Fruit fly (Drosophila melanogaster) whole organism, embryonic: Measurements from ENCODE around the gene Chrac-14.

Experiments used
- CG10366 ChIP-seq: fragments of 200-800 bp; sonication (Bioruptor generic); IDR thresholded peaks from 2 replicates; pipeline ENCODE4 v1.3.6; 2022; ENCODE audit warnings: missing biosample characterization, missing genetic modification characterization
- CG12391 ChIP-seq: fragments of 200-800 bp; sonication (Bioruptor generic); optimal IDR thresholded peaks from 3 replicates; lab custom pipeline; 2018; ENCODE audit warnings: missing biosample characterization, mild to moderate bottlenecking, missing genetic modification characterization, moderate library complexity
- CG14014 ChIP-seq: fragments of 200-800 bp; sonication (Bioruptor generic); IDR thresholded peaks from 2 replicates; pipeline ENCODE4 v1.3.6; 2022; ENCODE audit warnings: missing biosample characterization, missing genetic modification characterization
- CG1603 ChIP-seq: fragments of 200-800 bp; sonication (Bioruptor generic); optimal IDR thresholded peaks from 2 replicates; lab custom pipeline; 2019; ENCODE audit warnings: missing biosample characterization, mild to moderate bottlenecking, missing genetic modification characterization, moderate library complexity
- CG1647 ChIP-seq: fragments of 200-800 bp; sonication (Bioruptor generic); optimal IDR thresholded peaks from 3 replicates; lab custom pipeline; 2016; ENCODE audit warnings: missing biosample characterization, missing genetic modification characterization
- CG17912 ChIP-seq: fragments of 200-800 bp; sonication (Bioruptor generic); optimal IDR thresholded peaks from 2 replicates; lab custom pipeline; 2018; ENCODE audit warnings: missing biosample characterization, mild to moderate bottlenecking, missing genetic modification characterization
- CG18476 ChIP-seq: fragments of 200-800 bp; sonication (Bioruptor generic); optimal IDR thresholded peaks from 2 replicates; lab custom pipeline; 2016; ENCODE audit warnings: missing biosample characterization, mild to moderate bottlenecking, missing genetic modification characterization
- CG2116 ChIP-seq: fragments of 200-800 bp; sonication (Bioruptor generic); optimal IDR thresholded peaks from 3 replicates; lab custom pipeline; 2018; ENCODE audit warnings: missing biosample characterization, mild to moderate bottlenecking, missing genetic modification characterization
- CG2678 ChIP-seq: fragments of 200-800 bp; sonication (Bioruptor generic); optimal IDR thresholded peaks from 3 replicates; lab custom pipeline; 2019; ENCODE audit warnings: missing biosample characterization, mild to moderate bottlenecking, missing genetic modification characterization, moderate library complexity
- CG2889 ChIP-seq: fragments of 200-800 bp; sonication (Bioruptor generic); IDR thresholded peaks from 3 replicates; pipeline ENCODE4 v1.3.6; 2022; ENCODE audit warnings: missing biosample characterization, missing genetic modification characterization
- CG4360 ChIP-seq: fragments of 200-800 bp; sonication (Bioruptor generic); IDR thresholded peaks from 2 replicates; pipeline ENCODE4 v1.3.6; 2022; ENCODE audit warnings: missing biosample characterization, missing genetic modification characterization
- CG8944 ChIP-seq: fragments of 200-800 bp; sonication (Bioruptor generic); optimal IDR thresholded peaks from 3 replicates; lab custom pipeline; 2016; ENCODE audit warnings: missing biosample characterization, missing genetic modification characterization
- CG9727 ChIP-seq: fragments of 200-800 bp; sonication (Bioruptor generic); optimal IDR thresholded peaks from 3 replicates; lab custom pipeline; 2017; ENCODE audit warnings: missing biosample characterization, mild to moderate bottlenecking, missing genetic modification characterization
- D ChIP-seq, 2 experiments: fragments of 200-800 bp in 1 of 2; fragments of >200 bp in 1 of 2; sonication (Bioruptor generic) in 1 of 2; optimal IDR thresholded peaks; 2 replicates in 1 of 2; 3 replicates in 1 of 2; lab custom pipeline; 2017; ENCODE audit warnings: mild to moderate bottlenecking in 1 of 2, missing biosample characterization in 1 of 2, missing genetic modification characterization in 1 of 2, missing genetic modification reagents in 1 of 2
- D19A ChIP-seq: fragments of 200-800 bp; optimal IDR thresholded peaks from 3 replicates; lab custom pipeline; 2019; ENCODE audit warnings: missing biosample characterization, mild to moderate bottlenecking, missing genetic modification characterization, moderate library complexity
- Deaf1 ChIP-seq: fragments of 200-800 bp; optimal IDR thresholded peaks from 3 replicates; lab custom pipeline; 2019; ENCODE audit warnings: missing biosample characterization, mild to moderate bottlenecking, missing genetic modification characterization, moderate library complexity
- Doc3 ChIP-seq: fragments of 200-800 bp; sonication (Bioruptor generic); IDR thresholded peaks from 3 replicates; pipeline ENCODE4 v1.3.6; 2022; ENCODE audit warnings: missing biosample characterization, missing genetic modification characterization; ENCODE audit not compliant: partially characterized antibody
- Hr3 ChIP-seq: fragments of 200-800 bp; sonication (Bioruptor generic); optimal IDR thresholded peaks from 3 replicates; lab custom pipeline; 2016; ENCODE audit warnings: missing biosample characterization, missing genetic modification characterization
- Lim3 ChIP-seq: fragments of 200-800 bp; sonication (Bioruptor generic); IDR thresholded peaks from 2 replicates; pipeline ENCODE4 v1.3.6; 2022; ENCODE audit warnings: missing biosample characterization, missing genetic modification characterization
- Mad ChIP-seq: fragments of 200-800 bp; sonication (Bioruptor generic); optimal IDR thresholded peaks from 2 replicates; lab custom pipeline; 2016; ENCODE audit warnings: missing biosample characterization, missing genetic modification characterization
- NFAT ChIP-seq: fragments of 200-800 bp; sonication (Bioruptor generic); IDR thresholded peaks from 2 replicates; pipeline ENCODE4 v1.3.6; 2022; ENCODE audit warnings: missing biosample characterization, missing genetic modification characterization
- PHDP ChIP-seq: fragments of 200-800 bp; sonication (Bioruptor generic); optimal IDR thresholded peaks from 3 replicates; lab custom pipeline; 2018; ENCODE audit warnings: missing biosample characterization, mild to moderate bottlenecking, missing genetic modification characterization, moderate library complexity
- Xrp1 ChIP-seq: fragments of 200-800 bp; sonication (Bioruptor generic); IDR thresholded peaks from 2 replicates; pipeline ENCODE4 v1.3.6; 2022; ENCODE audit warnings: missing biosample characterization, missing genetic modification characterization
- ab ChIP-seq: fragments of 200-800 bp; sonication (Bioruptor generic); optimal IDR thresholded peaks from 2 replicates; lab custom pipeline; 2016; ENCODE audit warnings: missing biosample characterization, missing genetic modification characterization
- ap ChIP-seq: fragments of 200-800 bp; sonication (Bioruptor generic); IDR thresholded peaks from 2 replicates; pipeline ENCODE4 v1.3.6; 2022; ENCODE audit warnings: missing biosample characterization, missing genetic modification characterization
- bab2 ChIP-seq: fragments of 200-800 bp; sonication (Bioruptor generic); optimal IDR thresholded peaks from 2 replicates; lab custom pipeline; 2016; ENCODE audit warnings: missing biosample characterization, missing genetic modification characterization
- bcd ChIP-seq: fragments of 200-800 bp; sonication (Bioruptor generic); optimal IDR thresholded peaks from 2 replicates; lab custom pipeline; 2017; ENCODE audit warnings: missing biosample characterization, mild to moderate bottlenecking, missing genetic modification characterization
- chinmo ChIP-seq: fragments of 200-800 bp; sonication (Bioruptor generic); IDR thresholded peaks from 4 replicates; pipeline ENCODE4 v1.3.6; 2022; ENCODE audit warnings: missing biosample characterization, missing genetic modification characterization; ENCODE audit not compliant: partially characterized antibody
- crol ChIP-seq: fragments of 200-800 bp; sonication (Bioruptor generic); IDR thresholded peaks from 2 replicates; pipeline ENCODE4 v1.3.6; 2022; ENCODE audit warnings: missing biosample characterization, missing genetic modification characterization
- danr ChIP-seq: fragments of 200-800 bp; sonication (Bioruptor generic); IDR thresholded peaks from 2 replicates; pipeline ENCODE4 v1.3.6; 2022; ENCODE audit warnings: missing biosample characterization, missing genetic modification characterization
- dati ChIP-seq: fragments of 200-800 bp; sonication (Bioruptor generic); IDR thresholded peaks from 2 replicates; pipeline ENCODE4 v1.3.6; 2022; ENCODE audit warnings: missing biosample characterization, missing genetic modification characterization
- dimm ChIP-seq: fragments of 200-800 bp; sonication (Bioruptor generic); IDR thresholded peaks from 2 replicates; pipeline ENCODE4 v1.3.6; 2022; ENCODE audit warnings: missing biosample characterization, missing genetic modification characterization
- eve ChIP-seq, 2 experiments: fragments of >200 bp; optimal IDR thresholded peaks; 2 replicates each; lab custom pipeline; 2017; ENCODE audit warnings: missing biosample characterization in 2 of 2, missing genetic modification characterization in 2 of 2
- eyg ChIP-seq: fragments of 200-800 bp; sonication (Bioruptor generic); optimal IDR thresholded peaks from 3 replicates; lab custom pipeline; 2016; ENCODE audit warnings: missing biosample characterization, missing genetic modification characterization
- fd64A ChIP-seq: fragments of 200-800 bp; sonication (Bioruptor generic); optimal IDR thresholded peaks from 3 replicates; lab custom pipeline; 2018; ENCODE audit warnings: missing biosample characterization, mild to moderate bottlenecking, missing genetic modification characterization
- gsb-n ChIP-seq: fragments of 200-800 bp; sonication (Bioruptor generic); optimal IDR thresholded peaks from 3 replicates; lab custom pipeline; 2018; ENCODE audit warnings: missing biosample characterization, mild to moderate bottlenecking, missing genetic modification characterization
- ham ChIP-seq: fragments of 200-800 bp; sonication (Bioruptor generic); IDR thresholded peaks from 2 replicates; pipeline ENCODE4 v1.3.6; 2022; ENCODE audit warnings: missing biosample characterization, missing genetic modification characterization
- nerfin-1 ChIP-seq: fragments of 200-800 bp; sonication (Bioruptor generic); optimal IDR thresholded peaks from 3 replicates; lab custom pipeline; 2019; ENCODE audit warnings: missing biosample characterization, mild to moderate bottlenecking, missing genetic modification characterization, moderate library complexity
- oc ChIP-seq: fragments of 200-800 bp; sonication (Bioruptor generic); optimal IDR thresholded peaks from 2 replicates; lab custom pipeline; 2018; ENCODE audit warnings: missing biosample characterization, mild to moderate bottlenecking, missing genetic modification characterization, moderate library complexity
- pan ChIP-seq, 4 experiments: fragments of >200 bp in 3 of 4; fragments of 200-800 bp in 1 of 4; sonication (Bioruptor generic) in 1 of 4; optimal IDR thresholded peaks in 3 of 4; IDR thresholded peaks in 1 of 4; 2 replicates each; pipeline versions ENCODE4 v1.3.6 to Lab custom; 2017 to 2022; ENCODE audit warnings: missing biosample characterization in 2 of 4, missing genetic modification characterization in 2 of 4, mixed read lengths in 1 of 4
- peb ChIP-seq: fragments of 200-800 bp; sonication (Bioruptor generic); IDR thresholded peaks from 2 replicates; pipeline ENCODE4 v1.3.6; 2022; ENCODE audit warnings: missing biosample characterization, missing genetic modification characterization
- pnt ChIP-seq: fragments of 200-800 bp; sonication (Bioruptor generic); optimal IDR thresholded peaks from 3 replicates; lab custom pipeline; 2016; ENCODE audit warnings: missing biosample characterization, missing genetic modification characterization
- row ChIP-seq: fragments of 200-800 bp; sonication (Bioruptor generic); IDR thresholded peaks from 3 replicates; pipeline ENCODE4 v1.3.6; 2022; ENCODE audit warnings: missing biosample characterization, missing genetic modification characterization
- sc ChIP-seq, 3 experiments: fragments of >200 bp in 2 of 3; fragments of 200-800 bp in 1 of 3; sonication (Bioruptor generic) in 1 of 3; optimal IDR thresholded peaks; 2 replicates in 2 of 3; 3 replicates in 1 of 3; lab custom pipeline; 2017; ENCODE audit warnings: mild to moderate bottlenecking in 1 of 3, missing biosample characterization in 1 of 3, missing genetic modification characterization in 1 of 3, missing genetic modification reagents in 1 of 3
- ssp ChIP-seq: fragments of 200-800 bp; sonication (Bioruptor generic); IDR thresholded peaks from 2 replicates; pipeline ENCODE4 v1.3.6; 2022; ENCODE audit warnings: missing biosample characterization, missing genetic modification characterization
- tgo ChIP-seq: fragments of 200-800 bp; sonication (Bioruptor generic); IDR thresholded peaks from 3 replicates; pipeline ENCODE4 v1.3.6; 2022; ENCODE audit warnings: missing biosample characterization, missing genetic modification characterization
- zfh1 ChIP-seq: fragments of 200-800 bp; sonication (Bioruptor generic); IDR thresholded peaks from 3 replicates; pipeline ENCODE4 v1.3.6; 2022; ENCODE audit warnings: missing biosample characterization, missing genetic modification characterization

Chrac-14 gene

DNA sequence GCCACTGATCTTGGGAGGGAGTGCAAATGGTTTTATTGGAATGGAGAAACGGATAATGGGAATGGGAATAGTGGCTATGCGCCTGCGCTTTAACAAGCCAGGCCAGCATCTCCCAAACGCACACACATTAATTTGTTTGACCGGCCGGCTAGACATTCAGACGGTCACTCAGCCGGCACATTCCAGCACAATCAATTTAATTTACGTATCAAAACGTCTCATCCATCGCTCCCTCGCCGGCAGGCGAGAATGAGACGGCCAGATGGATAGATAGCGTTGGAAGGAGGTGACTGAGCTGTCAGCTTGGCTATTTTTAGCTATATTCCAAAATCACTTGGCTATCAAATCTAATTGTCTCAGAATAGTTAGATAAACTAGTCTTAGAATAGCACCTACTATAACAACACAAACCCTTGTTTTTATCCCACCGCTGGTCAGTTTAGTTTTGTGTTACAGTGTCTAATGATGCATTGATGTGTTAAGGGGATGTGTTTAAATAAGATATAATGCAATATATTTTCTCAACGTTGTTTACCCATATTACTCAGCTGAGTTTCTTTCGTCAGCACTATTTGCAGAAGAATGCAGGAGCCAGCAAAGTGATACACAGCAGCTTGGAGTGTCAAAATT lies 13.6 kb upstream of the Chrac-14 start (continued):
- TF ChIP-seq PHDP (tag; lab: Kevin White, UChicago) = peak; percentile 26
- no peak for TF ChIP-seq CG8944
- peak; percentile 34 for TF ChIP-seq CG1603 (tag; lab: Kevin White, UChicago)
- TF ChIP-seq CG2116 = peak; percentile 8
- TF ChIP-seq Lim3 = no peak
- no peak for TF ChIP-seq pnt (GFP tag; lab: Kevin White, UChicago)
- peak in 1 of 2 experiments; percentile 67 for TF ChIP-seq eve (GFP tag; optimal IDR thresholded peaks at IDR 0.05; lab: Kevin White, UChicago)
- TF ChIP-seq CG2889 (GFP tag; lab: Robert Waterston, UW) = no peak
- no peak for TF ChIP-seq tgo (GFP tag; lab: Robert Waterston, UW)
- no peak for TF ChIP-seq Mad (GFP tag; lab: Kevin White, UChicago)
- TF ChIP-seq bcd = no peak
- peak; percentile 42 for TF ChIP-seq fd64A (GFP tag; lab: Kevin White, UChicago)
- no peak for TF ChIP-seq ham (GFP tag; lab: Robert Waterston, UW)
- no peak for TF ChIP-seq CG1647 (GFP tag; lab: Kevin White, UChicago)
- TF ChIP-seq row = peak; percentile 46; the same call in 2 of the 3 replicates
- no peak for TF ChIP-seq dimm (GFP tag; lab: Robert Waterston, UW)
- no peak for TF ChIP-seq peb
- no peak for TF ChIP-seq CG14014
- no peak for TF ChIP-seq Hr3 (GFP tag; lab: Kevin White, UChicago)
- TF ChIP-seq pan (optimal IDR thresholded peaks at IDR 0.05; lab: Kevin White, UChicago) = no peak
- no peak for TF ChIP-seq pan (GFP tag; optimal IDR thresholded peaks at IDR 0.05 in 1 of 2, IDR thresholded peaks at IDR 0.05 in 1 of 2)
- TF ChIP-seq, all 482 proteins: peak for 66

dm6 chr2L:8424090-8424470 lies 13.1 kb upstream of the Chrac-14 start:
- TF ChIP-seq D19A (peak; percentile 12), gsb-n (tag; lab: Kevin White, UChicago) (peak; percentile 6), Xrp1 (peak; percentile 25; the same call in 1 of the 2 replicates), eyg (GFP tag; lab: Kevin White, UChicago) (no peak), sc (optimal IDR thresholded peaks at IDR 0.05; lab: Kevin White, UChicago) (no peak), sc (GFP tag; optimal IDR thresholded peaks at IDR 0.05; lab: Kevin White, UChicago) (no peak), crol (GFP tag; lab: Robert Waterston, UW) (0 out of 2 replicates have a peak, but pooled peaks have one; percentile 18), oc (tag; lab: Kevin White, UChicago) (no peak), CG4360 (GFP tag; lab: Robert Waterston, UW) (peak; percentile 21; the same call in 1 of the 2 replicates)

dm6 chr2L:8424662-8425208 lies 12.5 kb upstream of the Chrac-14 start:
- TF ChIP-seq danr (GFP tag; lab: Robert Waterston, UW) (no peak), CG4360 (GFP tag; lab: Robert Waterston, UW) (0 out of 2 replicates have a peak, but pooled peaks have one; percentile 11), dati (no peak), ap (GFP tag; lab: Robert Waterston, UW) (0 out of 2 replicates have a peak, but pooled peaks have one; percentile 11), D (optimal IDR thresholded peaks at IDR 0.05; lab: Kevin White, UChicago) (peak; percentile 19), D (GFP tag; optimal IDR thresholded peaks at IDR 0.05; lab: Kevin White, UChicago) (no peak), nerfin-1 (tag; lab: Kevin White, UChicago) (peak; percentile 55), CG9727 (GFP tag; lab: Kevin White, UChicago) (no peak), zfh1 (no peak), CG10366 (GFP tag; lab: Robert Waterston, UW) (no peak), CG12391 (no peak), ssp (no peak), NFAT (GFP tag; lab: Robert Waterston, UW) (0 out of 2 replicates have a peak, but pooled peaks have one; percentile 3), CG2678 (tag; lab: Kevin White, UChicago) (no peak), Deaf1 (tag; lab: Kevin White, UChicago) (peak; percentile 45), bab2 (GFP tag; lab: Kevin White, UChicago) (no peak), Doc3 (no peak), ab (GFP tag; lab: Kevin White, UChicago) (no peak), CG17912 (GFP tag; lab: Kevin White, UChicago) (no peak), CG18476 (no peak), chinmo (GFP tag; lab: Robert Waterston, UW) (0 out of 4 replicates have a peak, but pooled peaks have one; percentile 13)
